Worm (Caenorhabditis elegans) whole organism, L2 larva: ENCODE results near the gene pqn-68.

ENCODE experiments used
- C34F6.9 ChIP-seq: fragments of 150-350 bp; optimal IDR thresholded peaks from 2 replicates; lab custom pipeline; 2014; ENCODE audit warnings: missing biosample characterization, missing genetic modification characterization
- F13H6.1 ChIP-seq: sonication (generic microtip); optimal IDR thresholded peaks from 2 replicates; lab custom pipeline; 2016; ENCODE audit warnings: missing genetic modification characterization, missing compliant biosample characterization
- R02D3.7 ChIP-seq: fragments of 150-350 bp; optimal IDR thresholded peaks from 2 replicates; lab custom pipeline; 2014; ENCODE audit warnings: missing biosample characterization, missing genetic modification characterization
- Y55F3AM.14 ChIP-seq: fragments of 200-800 bp; sonication (Bioruptor generic); optimal IDR thresholded peaks from 2 replicates; lab custom pipeline; 2018; ENCODE audit warnings: mild to moderate bottlenecking, missing genetic modification characterization, missing compliant biosample characterization
- ZK546.5 ChIP-seq: sonication (generic microtip); optimal IDR thresholded peaks from 2 replicates; lab custom pipeline; 2017; ENCODE audit warnings: missing biosample characterization, missing genetic modification characterization
- alr-1 ChIP-seq: fragments of 150-350 bp; optimal IDR thresholded peaks from 2 replicates; lab custom pipeline; 2014; ENCODE audit warnings: missing biosample characterization, missing genetic modification characterization
- aly-2 ChIP-seq: fragments of 150-350 bp; optimal IDR thresholded peaks from 2 replicates; lab custom pipeline; 2014; ENCODE audit warnings: missing biosample characterization, missing genetic modification characterization
- ama-1 ChIP-seq: fragments of 150-350 bp; optimal IDR thresholded peaks from 2 replicates; lab custom pipeline; 2018; ENCODE audit warnings: inconsistent platforms
- blmp-1 ChIP-seq: sonication (generic microtip); optimal IDR thresholded peaks from 2 replicates; lab custom pipeline; 2017; ENCODE audit warnings: missing genetic modification characterization, mild to moderate bottlenecking, missing compliant biosample characterization, antibody characterized with exemption, moderate library complexity; ENCODE audit not compliant: insufficient read depth
- ceh-16 ChIP-seq: fragments of 150-350 bp; optimal IDR thresholded peaks from 2 replicates; lab custom pipeline; 2014; ENCODE audit warnings: missing biosample characterization, missing genetic modification characterization
- ceh-82 ChIP-seq: fragments of 150-350 bp; optimal IDR thresholded peaks from 2 replicates; lab custom pipeline; 2014; ENCODE audit warnings: missing biosample characterization, missing genetic modification characterization
- crh-2 ChIP-seq: sonication (generic microtip); optimal IDR thresholded peaks from 2 replicates; lab custom pipeline; 2017; ENCODE audit warnings: missing biosample characterization, missing genetic modification characterization
- dmd-4 ChIP-seq: sonication (generic microtip); optimal IDR thresholded peaks from 2 replicates; lab custom pipeline; 2017; ENCODE audit warnings: missing biosample characterization, missing genetic modification characterization
- egl-27 ChIP-seq: sonication (generic microtip); optimal IDR thresholded peaks from 3 replicates; lab custom pipeline; 2017; ENCODE audit warnings: missing biosample characterization, missing genetic modification reagents, missing genetic modification characterization
- elt-1 ChIP-seq: fragments of 150-350 bp; optimal IDR thresholded peaks from 2 replicates; lab custom pipeline; 2014; ENCODE audit warnings: missing biosample characterization, missing genetic modification characterization
- elt-3 ChIP-seq: sonication (generic microtip); optimal IDR thresholded peaks from 2 replicates; lab custom pipeline; 2017; ENCODE audit warnings: missing biosample characterization, missing genetic modification characterization
- gmeb-1 ChIP-seq: fragments of 150-350 bp; optimal IDR thresholded peaks from 2 replicates; lab custom pipeline; 2014; ENCODE audit warnings: missing biosample characterization, missing genetic modification characterization
- lin-11 ChIP-seq: fragments of 150-350 bp; sonication (generic microtip); optimal IDR thresholded peaks from 2 replicates; lab custom pipeline; 2014; ENCODE audit warnings: missing biosample characterization, missing genetic modification characterization, inconsistent platforms, mixed read lengths
- lsy-2 ChIP-seq, 2 experiments: fragments of 150-350 bp in 1 of 2; sonication (generic microtip) in 1 of 2; optimal IDR thresholded peaks; 2 replicates each; lab custom pipeline; 2014 to 2017; ENCODE audit warnings: missing biosample characterization in 2 of 2, missing genetic modification characterization in 2 of 2
- mab-5 ChIP-seq: fragments of 150-350 bp; optimal IDR thresholded peaks from 2 replicates; lab custom pipeline; 2014; ENCODE audit warnings: missing biosample characterization, missing genetic modification characterization
- mbf-1 ChIP-seq: sonication (generic microtip); optimal IDR thresholded peaks from 2 replicates; lab custom pipeline; 2017; ENCODE audit warnings: missing biosample characterization, missing genetic modification characterization
- mdl-1 ChIP-seq, 2 experiments: fragments of 150-350 bp in 1 of 2; sonication (generic microtip) in 1 of 2; optimal IDR thresholded peaks; 2 replicates each; lab custom pipeline; 2017; ENCODE audit warnings: missing biosample characterization in 2 of 2, missing genetic modification characterization in 2 of 2
- nhr-10 ChIP-seq: sonication (generic microtip); optimal IDR thresholded peaks from 2 replicates; lab custom pipeline; 2017; ENCODE audit warnings: missing biosample characterization, missing genetic modification characterization
- nhr-12 ChIP-seq: fragments of 150-350 bp; optimal IDR thresholded peaks from 2 replicates; lab custom pipeline; 2014; ENCODE audit warnings: missing biosample characterization, missing genetic modification characterization
- nhr-129 ChIP-seq: fragments of 150-350 bp; optimal IDR thresholded peaks from 2 replicates; lab custom pipeline; 2014; ENCODE audit warnings: missing biosample characterization, missing genetic modification characterization
- nhr-21 ChIP-seq: fragments of 150-350 bp; optimal IDR thresholded peaks from 2 replicates; lab custom pipeline; 2014; ENCODE audit warnings: missing biosample characterization, missing genetic modification characterization
- nhr-23 ChIP-seq: fragments of 150-350 bp; optimal IDR thresholded peaks from 2 replicates; lab custom pipeline; 2014; ENCODE audit warnings: missing biosample characterization, missing genetic modification reagents, missing genetic modification characterization
- nhr-25 ChIP-seq: fragments of 150-350 bp; sonication (generic microtip); optimal IDR thresholded peaks from 3 replicates; lab custom pipeline; 2014; ENCODE audit warnings: missing biosample characterization, missing genetic modification characterization
- nhr-77 ChIP-seq: fragments of 150-350 bp; optimal IDR thresholded peaks from 2 replicates; lab custom pipeline; 2014; ENCODE audit warnings: missing biosample characterization, missing genetic modification characterization
- peb-1 ChIP-seq: fragments of 150-350 bp; optimal IDR thresholded peaks from 2 replicates; lab custom pipeline; 2014; ENCODE audit warnings: missing biosample characterization, missing genetic modification characterization
- sem-4 ChIP-seq: fragments of 150-350 bp; optimal IDR thresholded peaks from 2 replicates; lab custom pipeline; 2014; ENCODE audit warnings: missing biosample characterization, missing genetic modification reagents, missing genetic modification characterization
- sma-3 ChIP-seq: sonication (generic microtip); optimal IDR thresholded peaks from 2 replicates; lab custom pipeline; 2016; ENCODE audit warnings: missing genetic modification reagents, missing genetic modification characterization, missing compliant biosample characterization
- sma-9 ChIP-seq, 2 experiments: fragments of 150-350 bp in 1 of 2; sonication (generic microtip) in 1 of 2; optimal IDR thresholded peaks; 2 replicates each; lab custom pipeline; 2014 to 2016; ENCODE audit warnings: missing genetic modification characterization in 2 of 2, mild to moderate bottlenecking in 1 of 2, missing biosample characterization in 1 of 2, missing compliant biosample characterization in 1 of 2, missing genetic modification reagents in 1 of 2, moderate library complexity in 1 of 2
- unc-39 ChIP-seq: fragments of 150-350 bp; optimal IDR thresholded peaks from 2 replicates; lab custom pipeline; 2014; ENCODE audit warnings: missing biosample characterization, missing genetic modification characterization
- unc-55 ChIP-seq: fragments of 150-350 bp; sonication (generic microtip); optimal IDR thresholded peaks from 3 replicates; lab custom pipeline; 2014; ENCODE audit warnings: missing biosample characterization, missing genetic modification reagents, missing genetic modification characterization
- unc-62 ChIP-seq: fragments of 150-350 bp; optimal IDR thresholded peaks from 2 replicates; lab custom pipeline; 2014; ENCODE audit warnings: missing biosample characterization, missing genetic modification reagents, missing genetic modification characterization
- ztf-1 ChIP-seq: fragments of 200-800 bp; sonication (Bioruptor generic); conservative IDR thresholded peaks from 2 replicates; pipeline ENCODE4 v1.3.6; 2022; ENCODE audit warnings: missing genetic modification characterization, missing compliant biosample characterization
- ztf-4 ChIP-seq: fragments of 150-350 bp; optimal IDR thresholded peaks from 2 replicates; lab custom pipeline; 2014; ENCODE audit warnings: missing biosample characterization, missing genetic modification characterization

Gene pqn-68

DNA sequence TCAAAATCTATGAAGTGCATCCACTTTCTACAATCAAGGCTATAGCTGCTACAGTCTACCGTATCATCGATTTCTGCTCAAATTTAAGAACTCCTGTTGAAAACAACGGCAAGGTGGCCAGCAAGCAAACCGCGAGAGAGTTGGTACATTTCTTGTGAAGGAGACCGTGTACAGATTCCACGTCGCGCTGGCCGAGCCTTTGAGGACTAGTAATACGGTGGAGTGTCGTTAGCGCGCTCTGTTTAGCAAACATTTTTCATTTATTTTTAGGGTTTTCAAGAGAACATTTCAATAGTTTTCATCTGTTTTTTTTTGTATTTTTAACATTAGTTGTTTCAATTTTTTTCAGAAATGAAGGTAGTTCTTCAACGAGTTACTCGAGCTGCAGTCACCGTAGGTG is at the start of gene pqn-68:
pqn-68 (plus strand) TSS at position 350 of the 400 bp plus-strand sequence.
- no peak for TF ChIP-seq ama-1 (lab: Kevin White, UChicago)
- TF ChIP-seq nhr-25 (tag; lab: Kevin White, UChicago) = no peak
- TF ChIP-seq C34F6.9 (tag; lab: Kevin White, UChicago) = peak; percentile 4
- no peak for TF ChIP-seq blmp-1 (tag; lab: Kevin White, UChicago)
- TF ChIP-seq peb-1 (tag; lab: Kevin White, UChicago) = no peak
- no peak for TF ChIP-seq egl-27
- no peak for TF ChIP-seq nhr-23 (tag; lab: Kevin White, UChicago)
- no peak for TF ChIP-seq F13H6.1 (tag; lab: Kevin White, UChicago)
- no peak for TF ChIP-seq dmd-4 (tag; lab: Kevin White, UChicago)
- TF ChIP-seq alr-1 (tag; lab: Kevin White, UChicago) = no peak
- peak; percentile 23 for TF ChIP-seq gmeb-1 (tag; lab: Kevin White, UChicago)
- peak; percentile 71 for TF ChIP-seq crh-2 (tag; lab: Kevin White, UChicago)
- no peak for TF ChIP-seq nhr-12 (tag; lab: Kevin White, UChicago)
- TF ChIP-seq unc-62 (GFP tag; lab: Kevin White, UChicago) = no peak
- TF ChIP-seq unc-39 (tag; lab: Kevin White, UChicago) = no peak
- TF ChIP-seq ztf-1 (GFP tag; lab: Robert Waterston, UW) = no peak
- peak; percentile 49 for TF ChIP-seq unc-55 (GFP tag; lab: Kevin White, UChicago)
- TF ChIP-seq lsy-2 (tag; optimal IDR thresholded peaks at IDR 0.05; lab: Kevin White, UChicago) = peak in 1 of 2 experiments; percentile 43
- TF ChIP-seq nhr-129 (tag; lab: Kevin White, UChicago) = peak; percentile 40
- TF ChIP-seq mbf-1 (tag; lab: Kevin White, UChicago) = no peak
- TF ChIP-seq mdl-1 (tag; optimal IDR thresholded peaks at IDR 0.05; lab: Kevin White, UChicago) = no peak
- TF ChIP-seq mab-5 = no peak
- no peak for TF ChIP-seq nhr-77

DNA sequence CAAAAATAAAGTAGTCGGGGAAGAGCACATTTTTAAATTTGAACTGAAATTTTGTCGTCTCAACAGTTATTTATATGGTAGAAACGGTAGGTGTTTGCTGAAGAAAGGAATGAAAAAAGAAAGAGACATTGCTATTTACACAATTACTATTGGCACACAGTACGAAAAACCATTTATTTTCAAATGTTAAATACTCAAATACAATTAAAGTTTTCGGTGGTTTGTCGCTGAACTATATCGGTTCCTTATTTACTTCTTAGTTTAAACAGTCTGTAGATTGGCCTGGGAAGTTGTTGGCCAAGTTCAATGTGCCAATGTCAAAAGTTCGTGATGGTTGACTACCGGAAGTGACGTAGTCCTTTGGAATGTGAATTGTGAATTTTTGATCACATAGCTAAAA is 48.4 kb upstream of the pqn-68 start, which contains the start of gene ttr-27:
ttr-27 (minus strand) TSS at position 45 of the 400 bp plus-strand sequence.
- peak; percentile 21 for TF ChIP-seq sma-9 (GFP tag; optimal IDR thresholded peaks at IDR 0.05; lab: Kevin White, UChicago)
- TF ChIP-seq sma-9 (tag; optimal IDR thresholded peaks at IDR 0.05; lab: Kevin White, UChicago) = no peak
- peak; percentile 67 for TF ChIP-seq F13H6.1 (tag; lab: Kevin White, UChicago)
- no peak for TF ChIP-seq nhr-12 (tag; lab: Kevin White, UChicago)
- no peak for TF ChIP-seq unc-55 (GFP tag; lab: Kevin White, UChicago)
- no peak for TF ChIP-seq C34F6.9 (tag; lab: Kevin White, UChicago)
- no peak for TF ChIP-seq sem-4 (tag; lab: Kevin White, UChicago)

DNA sequence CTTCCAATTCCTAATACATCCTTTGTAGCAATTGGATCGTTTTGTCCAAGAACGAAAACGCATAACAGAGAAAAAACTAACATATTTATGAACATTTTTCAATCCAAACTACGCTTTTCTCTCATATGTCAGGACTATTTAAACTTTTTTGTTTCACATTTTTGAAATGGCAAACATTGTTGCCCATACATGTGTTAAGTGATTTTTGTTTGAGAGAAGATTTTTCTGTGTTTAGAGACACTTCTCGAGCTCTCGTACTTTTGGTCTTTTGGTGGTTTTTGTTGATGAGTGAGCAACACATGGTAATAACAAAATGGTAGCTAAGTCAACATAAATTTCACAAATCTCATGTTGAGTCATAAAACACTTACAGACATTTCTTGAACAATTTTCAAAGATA is 47.4 kb upstream of the pqn-68 start, which contains the start of gene ttr-28:
ttr-28 (minus strand) TSS at position 101 of the 400 bp plus-strand sequence.
- no peak for TF ChIP-seq lin-11
- no peak for TF ChIP-seq mdl-1 (tag; optimal IDR thresholded peaks at IDR 0.05; lab: Kevin White, UChicago)
- no peak for TF ChIP-seq mab-5
- no peak for TF ChIP-seq ceh-16
- TF ChIP-seq elt-1 = no peak
- no peak for TF ChIP-seq aly-2 (tag; lab: Kevin White, UChicago)
- no peak for TF ChIP-seq nhr-12 (tag; lab: Kevin White, UChicago)
- TF ChIP-seq R02D3.7 (tag; lab: Kevin White, UChicago) = no peak
- no peak for TF ChIP-seq unc-55 (GFP tag; lab: Kevin White, UChicago)
- TF ChIP-seq gmeb-1 (tag; lab: Kevin White, UChicago) = no peak
- no peak for TF ChIP-seq blmp-1 (tag; lab: Kevin White, UChicago)
- no peak for TF ChIP-seq elt-3 (tag; lab: Kevin White, UChicago)
- TF ChIP-seq ceh-82 (tag; lab: Kevin White, UChicago) = no peak
- no peak for TF ChIP-seq F13H6.1 (tag; lab: Kevin White, UChicago)
- TF ChIP-seq ztf-4 = no peak
- no peak for TF ChIP-seq C34F6.9 (tag; lab: Kevin White, UChicago)
- no peak for TF ChIP-seq sma-3 (GFP tag; lab: Kevin White, UChicago)
- TF ChIP-seq nhr-10 (tag; lab: Kevin White, UChicago) = no peak
- TF ChIP-seq ZK546.5 (tag; lab: Kevin White, UChicago) = no peak

DNA sequence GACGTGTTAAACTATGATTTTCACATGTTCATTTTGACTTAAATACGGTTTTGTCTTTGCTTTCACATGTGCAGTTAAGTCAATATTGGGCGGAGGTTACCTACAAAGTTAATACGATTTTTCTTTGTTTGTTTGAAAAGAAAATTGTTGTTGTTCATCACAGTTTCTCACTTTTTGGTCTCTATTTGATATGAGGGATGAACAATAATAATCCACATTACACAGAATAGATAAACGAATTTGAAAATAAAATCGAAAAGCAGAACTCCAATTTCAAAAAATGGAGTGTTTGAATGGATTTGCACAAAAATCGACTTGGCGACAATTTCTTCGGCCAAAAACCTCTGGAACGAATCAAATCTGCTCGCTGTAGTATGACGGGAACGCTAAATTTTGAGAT is 45.7 kb upstream of the pqn-68 start, which contains the start of gene ttr-29:
ttr-29 (minus strand) TSS at position 101 of the 400 bp plus-strand sequence.
- TF ChIP-seq mab-5 (no peak), Y55F3AM.14 (no peak), mbf-1 (tag; lab: Kevin White, UChicago) (no peak), nhr-77 (no peak), ceh-82 (tag; lab: Kevin White, UChicago) (no peak), ztf-4 (no peak), ama-1 (lab: Kevin White, UChicago) (no peak), nhr-21 (no peak), C34F6.9 (tag; lab: Kevin White, UChicago) (no peak), lin-11 (no peak), nhr-23 (tag; lab: Kevin White, UChicago) (no peak), egl-27 (no peak), nhr-10 (tag; lab: Kevin White, UChicago) (no peak)
